Worm (Caenorhabditis elegans) whole organism, L4/young adult: Measurements from ENCODE around the gene srw-120.
"Not testable (repeated sequence)": the region's sequence is repeated elsewhere in the genome, so short reads cannot be mapped to it uniquely, and the experiment has no call there.

Experiments used
- W03F9.2 ChIP-seq: fragments of 150-350 bp; optimal IDR thresholded peaks from 2 replicates; lab custom pipeline; 2014; ENCODE audit warnings: missing biosample characterization, missing genetic modification characterization
- dao-5 ChIP-seq: sonication (generic microtip); optimal IDR thresholded peaks from 2 replicates; lab custom pipeline; 2016; ENCODE audit warnings: missing genotype, missing genetic modification characterization, moderate library complexity, missing compliant biosample characterization
- him-1 ChIP-seq: sonication (generic microtip); optimal IDR thresholded peaks from 2 replicates; lab custom pipeline; 2016; ENCODE audit warnings: missing genotype, missing genetic modification reagents, missing genetic modification characterization, missing compliant biosample characterization

srw-120 gene

ce11 chrV:2955342-2955741, 40.7 kb downstream of the srw-120 start, which contains the start of gene srh-248:
TSS of gene srh-248 (minus strand) at chrV:2955442.
- not testable (repeated sequence) for TF ChIP-seq him-1, W03F9.2, dao-5

- not testable (repeated sequence) for TF ChIP-seq him-1, dao-5, W03F9.2
Measured at ce11 chrV:2952102-2952501, 43.9 kb downstream of the srw-120 start, which contains the start of gene srw-122. TSS of gene srw-122 (minus strand) at chrV:2952202.

ce11 chrV:2945602-2946001, 50.4 kb downstream of the srw-120 start, which contains the start of gene srh-87:
TSS of gene srh-87 (minus strand) at chrV:2945702.
- TF ChIP-seq him-1, result no peak
- TF ChIP-seq W03F9.2, result no peak
- TF ChIP-seq dao-5, result no peak
